Fruit fly (Drosophila melanogaster) whole organism, prepupa: ENCODE data around the gene Ubr1.

Experiments
- Blimp-1 ChIP-seq: fragments of 200-800 bp; sonication (Bioruptor generic); optimal IDR thresholded peaks from 3 replicates; lab custom pipeline; 2017; ENCODE audit warnings: missing biosample characterization, missing genetic modification characterization, mild to moderate bottlenecking, moderate library complexity, missing genetic modification reagents
- CG10631 ChIP-seq: fragments of 200-800 bp; sonication (Bioruptor generic); optimal IDR thresholded peaks from 2 replicates; lab custom pipeline; 2016; ENCODE audit warnings: missing biosample characterization, missing genetic modification characterization
- CG10669 ChIP-seq: fragments of 200-800 bp; sonication (Bioruptor generic); optimal IDR thresholded peaks from 3 replicates; lab custom pipeline; 2018; ENCODE audit warnings: missing biosample characterization, mild to moderate bottlenecking, missing genetic modification characterization, moderate library complexity
- CG11762 ChIP-seq: fragments of 200-800 bp; sonication (Bioruptor generic); optimal IDR thresholded peaks from 3 replicates; lab custom pipeline; 2016; ENCODE audit warnings: missing biosample characterization, missing genetic modification characterization; ENCODE audit not compliant: insufficient read depth
- CG11902 ChIP-seq: fragments of 200-800 bp; sonication (Bioruptor generic); optimal IDR thresholded peaks from 3 replicates; lab custom pipeline; 2016; ENCODE audit warnings: missing biosample characterization, missing genetic modification characterization
- CG15336 ChIP-seq: fragments of 200-800 bp; sonication (Bioruptor generic); IDR thresholded peaks from 2 replicates; pipeline ENCODE4 v1.3.6; 2022; ENCODE audit warnings: missing biosample characterization, missing genetic modification characterization
- CG1621 ChIP-seq: fragments of 200-800 bp; sonication (Bioruptor generic); optimal IDR thresholded peaks from 3 replicates; lab custom pipeline; 2018; ENCODE audit warnings: missing biosample characterization, mild to moderate bottlenecking, missing genetic modification characterization
- CG16779 ChIP-seq: fragments of 200-800 bp; sonication (Bioruptor generic); optimal IDR thresholded peaks from 3 replicates; lab custom pipeline; 2017; ENCODE audit warnings: missing biosample characterization, mild to moderate bottlenecking, missing genetic modification characterization
- CG3032 ChIP-seq: fragments of 200-800 bp; optimal IDR thresholded peaks from 2 replicates; lab custom pipeline; 2019; ENCODE audit warnings: missing biosample characterization, mild to moderate bottlenecking, missing genetic modification characterization, moderate library complexity
- CG31627 ChIP-seq: fragments of 200-800 bp; sonication (Bioruptor generic); optimal IDR thresholded peaks from 3 replicates; lab custom pipeline; 2016; ENCODE audit warnings: missing biosample characterization, missing genetic modification characterization
- CG34406 ChIP-seq: fragments of 200-800 bp; sonication (Bioruptor generic); optimal IDR thresholded peaks from 3 replicates; lab custom pipeline; 2016; ENCODE audit warnings: missing biosample characterization, missing genetic modification characterization
- CG3919 ChIP-seq: fragments of 200-800 bp; sonication (Bioruptor generic); optimal IDR thresholded peaks from 3 replicates; lab custom pipeline; 2016; ENCODE audit warnings: missing biosample characterization, missing genetic modification characterization
- CG4318 ChIP-seq: fragments of 200-800 bp; sonication (Bioruptor generic); optimal IDR thresholded peaks from 3 replicates; lab custom pipeline; 2017; ENCODE audit warnings: missing biosample characterization, mild to moderate bottlenecking, missing genetic modification characterization
- CG6163 ChIP-seq: fragments of 200-800 bp; sonication (Bioruptor generic); IDR thresholded peaks from 3 replicates; pipeline ENCODE4 v1.3.6; 2022; ENCODE audit warnings: missing biosample characterization, missing genetic modification characterization
- CG6792 ChIP-seq: fragments of 200-800 bp; sonication (Bioruptor generic); optimal IDR thresholded peaks from 3 replicates; lab custom pipeline; 2016; ENCODE audit warnings: missing biosample characterization, missing genetic modification characterization
- CG6854 ChIP-seq: fragments of 200-800 bp; sonication (Bioruptor generic); optimal IDR thresholded peaks from 2 replicates; lab custom pipeline; 2017; ENCODE audit warnings: missing biosample characterization, mild to moderate bottlenecking, missing genetic modification characterization
- CG7368 ChIP-seq: fragments of 200-800 bp; sonication (Bioruptor generic); optimal IDR thresholded peaks from 3 replicates; lab custom pipeline; 2016; ENCODE audit warnings: missing biosample characterization, missing genetic modification characterization
- CG9139 ChIP-seq: fragments of 200-800 bp; sonication (Bioruptor generic); optimal IDR thresholded peaks from 3 replicates; lab custom pipeline; 2017; ENCODE audit warnings: missing biosample characterization, mild to moderate bottlenecking, missing genetic modification characterization
- Eip75B ChIP-seq: fragments of 200-800 bp; sonication (Bioruptor generic); optimal IDR thresholded peaks from 3 replicates; lab custom pipeline; 2016; ENCODE audit warnings: missing biosample characterization, missing genetic modification characterization
- Eip78C ChIP-seq: fragments of 200-800 bp; sonication (Bioruptor generic); peaks from one replicate; lab custom pipeline; 2016; ENCODE audit warnings: missing biosample characterization, missing genetic modification characterization
- Eip93F ChIP-seq: fragments of 200-800 bp; sonication (Bioruptor generic); optimal IDR thresholded peaks from 2 replicates; lab custom pipeline; 2016; ENCODE audit warnings: missing biosample characterization, mild to moderate bottlenecking, missing genetic modification characterization
- Ets21C ChIP-seq: fragments of 200-800 bp; sonication (Bioruptor generic); optimal IDR thresholded peaks from 3 replicates; lab custom pipeline; 2016; ENCODE audit warnings: missing biosample characterization, missing genetic modification characterization
- Ets96B ChIP-seq: fragments of 200-800 bp; optimal IDR thresholded peaks from 2 replicates; lab custom pipeline; 2019; ENCODE audit warnings: missing biosample characterization, mild to moderate bottlenecking, missing genetic modification characterization, moderate library complexity
- Gug ChIP-seq: fragments of 200-800 bp; sonication (Bioruptor generic); IDR thresholded peaks from 2 replicates; pipeline ENCODE4 v1.3.6; 2022; ENCODE audit warnings: missing biosample characterization, missing genetic modification characterization
- Hr39 ChIP-seq: fragments of 200-800 bp; sonication (Bioruptor generic); optimal IDR thresholded peaks from 2 replicates; lab custom pipeline; 2016; ENCODE audit warnings: missing biosample characterization, missing genetic modification characterization
- Hr4 ChIP-seq: fragments of 200-800 bp; sonication (Bioruptor generic); optimal IDR thresholded peaks from 3 replicates; lab custom pipeline; 2016; ENCODE audit warnings: missing biosample characterization, missing genetic modification characterization
- Lpt ChIP-seq: fragments of 200-800 bp; sonication (Bioruptor generic); optimal IDR thresholded peaks from 3 replicates; lab custom pipeline; 2016; ENCODE audit warnings: missing biosample characterization, missing genetic modification characterization
- Met ChIP-seq: fragments of 200-800 bp; sonication (Bioruptor generic); optimal IDR thresholded peaks from 3 replicates; lab custom pipeline; 2016; ENCODE audit warnings: missing biosample characterization, missing genetic modification characterization
- OdsH ChIP-seq: fragments of 200-800 bp; sonication (Bioruptor generic); optimal IDR thresholded peaks from 3 replicates; lab custom pipeline; 2016; ENCODE audit warnings: missing biosample characterization, missing genetic modification characterization
- Smox ChIP-seq: fragments of 200-800 bp; sonication (Bioruptor generic); optimal IDR thresholded peaks from 3 replicates; lab custom pipeline; 2016; ENCODE audit warnings: missing biosample characterization, missing genetic modification characterization
- Sox102F ChIP-seq: fragments of 200-800 bp; sonication (Bioruptor generic); optimal IDR thresholded peaks from 2 replicates; lab custom pipeline; 2016; ENCODE audit warnings: missing biosample characterization, mild to moderate bottlenecking, missing genetic modification characterization
- Sox15 ChIP-seq: fragments of 200-800 bp; sonication (Bioruptor generic); optimal IDR thresholded peaks from 3 replicates; lab custom pipeline; 2016; ENCODE audit warnings: missing biosample characterization, missing genetic modification characterization
- achi ChIP-seq: fragments of 200-800 bp; sonication (Bioruptor generic); optimal IDR thresholded peaks from 3 replicates; lab custom pipeline; 2016; ENCODE audit warnings: missing biosample characterization, missing genetic modification characterization
- acj6 ChIP-seq: fragments of 200-800 bp; sonication (Bioruptor generic); optimal IDR thresholded peaks from 3 replicates; lab custom pipeline; 2016; ENCODE audit warnings: missing biosample characterization, missing genetic modification characterization
- cyc ChIP-seq: fragments of 200-800 bp; sonication (Bioruptor generic); optimal IDR thresholded peaks from 3 replicates; lab custom pipeline; 2016; ENCODE audit warnings: missing biosample characterization, missing genetic modification characterization
- dac ChIP-seq: fragments of 200-800 bp; sonication (Bioruptor generic); optimal IDR thresholded peaks from 2 replicates; lab custom pipeline; 2017; ENCODE audit warnings: missing biosample characterization, mild to moderate bottlenecking, missing genetic modification characterization
- dsx ChIP-seq: fragments of 200-800 bp; optimal IDR thresholded peaks from 3 replicates; lab custom pipeline; 2019; ENCODE audit warnings: missing biosample characterization, mild to moderate bottlenecking, missing genetic modification characterization, moderate library complexity; ENCODE audit not compliant: poor library complexity, severe bottlenecking
- eg ChIP-seq: fragments of 200-800 bp; sonication (Bioruptor generic); IDR thresholded peaks from 3 replicates; pipeline ENCODE4 v1.3.6; 2022; ENCODE audit warnings: missing biosample characterization, missing genetic modification characterization
- esn ChIP-seq: fragments of 200-800 bp; sonication (Bioruptor generic); optimal IDR thresholded peaks from 2 replicates; lab custom pipeline; 2016; ENCODE audit warnings: missing biosample characterization, mild to moderate bottlenecking, missing genetic modification characterization, moderate library complexity
- fd59A ChIP-seq: fragments of 200-800 bp; sonication (Bioruptor generic); optimal IDR thresholded peaks from 2 replicates; lab custom pipeline; 2017; ENCODE audit warnings: missing biosample characterization, mild to moderate bottlenecking, missing genetic modification characterization, missing genetic modification reagents
- fd85E ChIP-seq: fragments of 200-800 bp; sonication (Bioruptor generic); optimal IDR thresholded peaks from 3 replicates; lab custom pipeline; 2016; ENCODE audit warnings: missing biosample characterization, missing genetic modification characterization
- lz ChIP-seq: fragments of 200-800 bp; sonication (Bioruptor generic); optimal IDR thresholded peaks from 3 replicates; lab custom pipeline; 2016; ENCODE audit warnings: missing biosample characterization, missing genetic modification characterization
- pdm3 ChIP-seq: fragments of 200-800 bp; sonication (Bioruptor generic); optimal IDR thresholded peaks from 3 replicates; lab custom pipeline; 2016; ENCODE audit warnings: missing biosample characterization, missing genetic modification characterization
- salr ChIP-seq, 2 experiments: fragments of 200-800 bp; sonication (Bioruptor generic); optimal IDR thresholded peaks; 3 replicates each; lab custom pipeline; 2016 to 2018; ENCODE audit warnings: missing biosample characterization in 2 of 2, missing genetic modification characterization in 2 of 2, mild to moderate bottlenecking in 1 of 2
- spab ChIP-seq: fragments of 200-800 bp; sonication (Bioruptor generic); optimal IDR thresholded peaks from 2 replicates; lab custom pipeline; 2017; ENCODE audit warnings: missing biosample characterization, mild to moderate bottlenecking, missing genetic modification characterization, missing genetic modification reagents
- ss ChIP-seq, 2 experiments: fragments of 200-800 bp; sonication (Bioruptor generic); optimal IDR thresholded peaks; 2 replicates in 1 of 2; 3 replicates in 1 of 2; lab custom pipeline; 2017 to 2018; ENCODE audit warnings: mild to moderate bottlenecking in 2 of 2, missing biosample characterization in 2 of 2, missing genetic modification characterization in 2 of 2, moderate library complexity in 1 of 2
- svp ChIP-seq: fragments of 200-800 bp; sonication (Bioruptor generic); peaks from one replicate; lab custom pipeline; 2016; ENCODE audit warnings: missing biosample characterization, missing genetic modification characterization
- topi ChIP-seq: fragments of 200-800 bp; sonication (Bioruptor generic); optimal IDR thresholded peaks from 3 replicates; lab custom pipeline; 2016; ENCODE audit warnings: missing biosample characterization, missing genetic modification characterization
- vri ChIP-seq: fragments of 200-800 bp; sonication (Bioruptor generic); optimal IDR thresholded peaks from 3 replicates; lab custom pipeline; 2016; ENCODE audit warnings: missing biosample characterization, mild to moderate bottlenecking, missing genetic modification characterization

Gene Ubr1

DNA sequence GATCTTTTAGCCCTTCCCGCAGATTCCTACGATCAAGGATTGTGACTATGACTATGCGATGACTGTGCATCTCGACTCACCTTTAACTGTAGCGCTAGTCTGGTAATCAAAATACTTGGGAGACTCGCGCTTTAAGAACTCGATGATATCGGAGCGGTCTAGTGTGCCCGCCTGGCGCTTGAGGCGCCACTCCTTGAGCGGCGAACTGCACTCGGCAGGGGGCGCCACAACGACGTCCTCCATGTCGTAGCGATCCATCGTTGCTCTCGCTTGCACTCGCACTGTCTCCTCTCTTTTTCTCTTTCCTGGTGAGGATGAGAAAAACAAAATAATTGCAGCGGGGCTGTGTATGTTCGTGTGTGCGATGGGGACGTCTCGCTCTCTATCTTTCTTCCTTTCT is 1.1 kb downstream of the Ubr1 start (continued):
- TF ChIP-seq cyc (GFP tag; lab: Kevin White, UChicago): peak; percentile 64
- TF ChIP-seq dsx (GFP tag; lab: Kevin White, UChicago): peak; percentile 63
- no peak for TF ChIP-seq Hr4 (GFP tag; lab: Kevin White, UChicago)
- peak; percentile 6 for TF ChIP-seq vri (GFP tag; lab: Kevin White, UChicago)
- peak; percentile 41 for TF ChIP-seq CG6792 (GFP tag; lab: Kevin White, UChicago)
- TF ChIP-seq fd85E (GFP tag; lab: Kevin White, UChicago): no peak
- peak; percentile 26 for TF ChIP-seq achi (GFP tag; lab: Kevin White, UChicago)
- no peak for TF ChIP-seq Eip78C
- TF ChIP-seq Smox: peak; percentile 41
- TF ChIP-seq Hr39: peak; percentile 52
- TF ChIP-seq CG15336 (GFP tag; lab: Robert Waterston, UW): no peak
- peak; percentile 31 for TF ChIP-seq CG10631
- peak; percentile 10 for TF ChIP-seq dac
- TF ChIP-seq Eip75B (GFP tag; lab: Kevin White, UChicago): peak; percentile 67
- peak; percentile 26 to 50 for TF ChIP-seq ss (GFP tag; optimal IDR thresholded peaks at IDR 0.05; lab: Kevin White, UChicago)
- TF ChIP-seq Sox102F (GFP tag; lab: Kevin White, UChicago): peak; percentile 51
- TF ChIP-seq CG7368: peak; percentile 56
- peak; percentile 12 for TF ChIP-seq Ets21C
- peak; percentile 47 for TF ChIP-seq CG9139 (GFP tag; lab: Kevin White, UChicago)
- TF ChIP-seq Sox15 (GFP tag; lab: Kevin White, UChicago): no peak

DNA sequence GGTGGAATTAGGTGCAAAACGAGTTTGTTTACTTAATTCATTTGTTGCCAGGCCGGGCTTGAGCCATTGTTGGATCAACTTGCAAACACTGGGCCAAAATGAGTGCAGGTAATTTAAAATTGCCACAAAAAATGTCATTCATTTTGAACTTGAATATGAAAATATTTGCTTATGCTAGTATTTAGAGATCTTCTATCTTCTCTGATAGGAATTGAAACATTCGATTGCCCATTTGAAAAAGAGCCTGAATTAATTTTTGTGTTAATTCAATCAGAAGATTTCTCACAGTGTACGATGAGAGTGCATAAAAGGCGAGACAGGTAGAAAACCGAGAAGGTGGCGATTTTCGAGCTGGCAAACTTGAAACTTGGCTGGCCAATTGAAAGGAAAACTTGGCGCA is 1.9 kb downstream of the Ubr1 start:
- peak; percentile 58 for TF ChIP-seq CG10669 (GFP tag; lab: Kevin White, UChicago)
- TF ChIP-seq eg (GFP tag; lab: Robert Waterston, UW): peak; percentile 85
- peak; percentile 70 for TF ChIP-seq esn
- TF ChIP-seq CG11762 (GFP tag; lab: Kevin White, UChicago): peak; percentile 36
- TF ChIP-seq CG6163 (GFP tag; lab: Robert Waterston, UW): peak; percentile 85
- no peak for TF ChIP-seq CG6854
- TF ChIP-seq CG7368: peak; percentile 69
- TF ChIP-seq achi (GFP tag; lab: Kevin White, UChicago): peak; percentile 78
- TF ChIP-seq topi (GFP tag; lab: Kevin White, UChicago): peak; percentile 71
- TF ChIP-seq CG6792 (GFP tag; lab: Kevin White, UChicago): peak; percentile 59
- peak; percentile 24 to 72 for TF ChIP-seq salr (GFP tag; optimal IDR thresholded peaks at IDR 0.05; lab: Kevin White, UChicago)
- peak; percentile 68 for TF ChIP-seq dac
- peak; percentile 70 for TF ChIP-seq Hr39
- TF ChIP-seq OdsH: peak; percentile 66
- TF ChIP-seq Gug (GFP tag; lab: Robert Waterston, UW): peak; percentile 73
- peak; percentile 22 for TF ChIP-seq CG11902 (GFP tag; lab: Kevin White, UChicago)
- TF ChIP-seq Ets96B: peak; percentile 64
- TF ChIP-seq Lpt: peak; percentile 81
- TF ChIP-seq fd85E (GFP tag; lab: Kevin White, UChicago): no peak
- no peak for TF ChIP-seq Blimp-1
- TF ChIP-seq lz (GFP tag; lab: Kevin White, UChicago): peak; percentile 54
- no peak for TF ChIP-seq CG4318 (GFP tag; lab: Kevin White, UChicago)
- TF ChIP-seq fd59A (GFP tag; lab: Kevin White, UChicago): peak; percentile 14
- TF ChIP-seq svp: peak; percentile 85
- peak; percentile 73 for TF ChIP-seq pdm3 (GFP tag; lab: Kevin White, UChicago)
- peak; percentile 54 for TF ChIP-seq CG1621 (tag; lab: Kevin White, UChicago)
- peak; percentile 58 for TF ChIP-seq cyc (GFP tag; lab: Kevin White, UChicago)
- TF ChIP-seq CG3919: peak; percentile 74
- TF ChIP-seq spab (GFP tag; lab: Kevin White, UChicago): peak; percentile 35
- TF ChIP-seq Met (GFP tag; lab: Kevin White, UChicago): peak; percentile 68
- peak; percentile 54 for TF ChIP-seq CG34406
- TF ChIP-seq CG16779 (tag; lab: Kevin White, UChicago): no peak
- peak; percentile 59 for TF ChIP-seq dsx (GFP tag; lab: Kevin White, UChicago)
- TF ChIP-seq vri (GFP tag; lab: Kevin White, UChicago): peak; percentile 2
- TF ChIP-seq CG31627 (GFP tag; lab: Kevin White, UChicago): peak; percentile 71
- peak; percentile 60 for TF ChIP-seq CG3032
- TF ChIP-seq acj6 (GFP tag; lab: Kevin White, UChicago): peak; percentile 39
- no peak for TF ChIP-seq Eip93F
- peak; percentile 84 for TF ChIP-seq Hr4 (GFP tag; lab: Kevin White, UChicago)
